Fruit fly (Drosophila melanogaster) whole organism, prepupa: Measurements from ENCODE around the gene unc-4.

Experiments
- CG10669 ChIP-seq: fragments of 200-800 bp; sonication (Bioruptor generic); optimal IDR thresholded peaks from 3 replicates; lab custom pipeline; 2018; ENCODE audit warnings: missing biosample characterization, mild to moderate bottlenecking, missing genetic modification characterization, moderate library complexity
- CG11762 ChIP-seq: fragments of 200-800 bp; sonication (Bioruptor generic); optimal IDR thresholded peaks from 3 replicates; lab custom pipeline; 2016; ENCODE audit warnings: missing biosample characterization, missing genetic modification characterization; ENCODE audit not compliant: insufficient read depth
- CG15336 ChIP-seq: fragments of 200-800 bp; sonication (Bioruptor generic); IDR thresholded peaks from 2 replicates; pipeline ENCODE4 v1.3.6; 2022; ENCODE audit warnings: missing biosample characterization, missing genetic modification characterization
- CG16779 ChIP-seq: fragments of 200-800 bp; sonication (Bioruptor generic); optimal IDR thresholded peaks from 3 replicates; lab custom pipeline; 2017; ENCODE audit warnings: missing biosample characterization, mild to moderate bottlenecking, missing genetic modification characterization
- CG3032 ChIP-seq: fragments of 200-800 bp; optimal IDR thresholded peaks from 2 replicates; lab custom pipeline; 2019; ENCODE audit warnings: missing biosample characterization, mild to moderate bottlenecking, missing genetic modification characterization, moderate library complexity
- CG31627 ChIP-seq: fragments of 200-800 bp; sonication (Bioruptor generic); optimal IDR thresholded peaks from 3 replicates; lab custom pipeline; 2016; ENCODE audit warnings: missing biosample characterization, missing genetic modification characterization
- CG32006 ChIP-seq: fragments of 200-800 bp; sonication (Bioruptor generic); optimal IDR thresholded peaks from 3 replicates; lab custom pipeline; 2017; ENCODE audit warnings: missing biosample characterization, mild to moderate bottlenecking, missing genetic modification characterization
- CG3919 ChIP-seq: fragments of 200-800 bp; sonication (Bioruptor generic); optimal IDR thresholded peaks from 3 replicates; lab custom pipeline; 2016; ENCODE audit warnings: missing biosample characterization, missing genetic modification characterization
- CG4318 ChIP-seq: fragments of 200-800 bp; sonication (Bioruptor generic); optimal IDR thresholded peaks from 3 replicates; lab custom pipeline; 2017; ENCODE audit warnings: missing biosample characterization, mild to moderate bottlenecking, missing genetic modification characterization
- CG6163 ChIP-seq: fragments of 200-800 bp; sonication (Bioruptor generic); IDR thresholded peaks from 3 replicates; pipeline ENCODE4 v1.3.6; 2022; ENCODE audit warnings: missing biosample characterization, missing genetic modification characterization
- CG6276 ChIP-seq: fragments of 200-800 bp; sonication (Bioruptor generic); optimal IDR thresholded peaks from 2 replicates; lab custom pipeline; 2017; ENCODE audit warnings: missing biosample characterization, mild to moderate bottlenecking, missing genetic modification characterization
- CG6792 ChIP-seq: fragments of 200-800 bp; sonication (Bioruptor generic); optimal IDR thresholded peaks from 3 replicates; lab custom pipeline; 2016; ENCODE audit warnings: missing biosample characterization, missing genetic modification characterization
- CG6808 ChIP-seq: fragments of 200-800 bp; sonication (Bioruptor generic); optimal IDR thresholded peaks from 3 replicates; lab custom pipeline; 2017; ENCODE audit warnings: missing biosample characterization, missing genetic modification characterization, mild to moderate bottlenecking, moderate library complexity, missing genetic modification reagents
- CG6854 ChIP-seq: fragments of 200-800 bp; sonication (Bioruptor generic); optimal IDR thresholded peaks from 2 replicates; lab custom pipeline; 2017; ENCODE audit warnings: missing biosample characterization, mild to moderate bottlenecking, missing genetic modification characterization
- CG8319 ChIP-seq: fragments of 200-800 bp; sonication (Bioruptor generic); optimal IDR thresholded peaks from 3 replicates; lab custom pipeline; 2016; ENCODE audit warnings: missing biosample characterization, missing genetic modification characterization
- CG9139 ChIP-seq: fragments of 200-800 bp; sonication (Bioruptor generic); optimal IDR thresholded peaks from 3 replicates; lab custom pipeline; 2017; ENCODE audit warnings: missing biosample characterization, mild to moderate bottlenecking, missing genetic modification characterization
- Eip78C ChIP-seq: fragments of 200-800 bp; sonication (Bioruptor generic); peaks from one replicate; lab custom pipeline; 2016; ENCODE audit warnings: missing biosample characterization, missing genetic modification characterization
- Ets21C ChIP-seq: fragments of 200-800 bp; sonication (Bioruptor generic); optimal IDR thresholded peaks from 3 replicates; lab custom pipeline; 2016; ENCODE audit warnings: missing biosample characterization, missing genetic modification characterization
- Gug ChIP-seq: fragments of 200-800 bp; sonication (Bioruptor generic); IDR thresholded peaks from 2 replicates; pipeline ENCODE4 v1.3.6; 2022; ENCODE audit warnings: missing biosample characterization, missing genetic modification characterization
- Hr38 ChIP-seq: sonication (Bioruptor generic); optimal IDR thresholded peaks from 2 replicates; lab custom pipeline; 2016; ENCODE audit warnings: missing biosample characterization, missing genetic modification characterization
- Hr4 ChIP-seq: fragments of 200-800 bp; sonication (Bioruptor generic); optimal IDR thresholded peaks from 3 replicates; lab custom pipeline; 2016; ENCODE audit warnings: missing biosample characterization, missing genetic modification characterization
- Met ChIP-seq: fragments of 200-800 bp; sonication (Bioruptor generic); optimal IDR thresholded peaks from 3 replicates; lab custom pipeline; 2016; ENCODE audit warnings: missing biosample characterization, missing genetic modification characterization
- OdsH ChIP-seq: fragments of 200-800 bp; sonication (Bioruptor generic); optimal IDR thresholded peaks from 3 replicates; lab custom pipeline; 2016; ENCODE audit warnings: missing biosample characterization, missing genetic modification characterization
- Smox ChIP-seq: fragments of 200-800 bp; sonication (Bioruptor generic); optimal IDR thresholded peaks from 3 replicates; lab custom pipeline; 2016; ENCODE audit warnings: missing biosample characterization, missing genetic modification characterization
- Sox102F ChIP-seq: fragments of 200-800 bp; sonication (Bioruptor generic); optimal IDR thresholded peaks from 2 replicates; lab custom pipeline; 2016; ENCODE audit warnings: missing biosample characterization, mild to moderate bottlenecking, missing genetic modification characterization
- Sox14 ChIP-seq: fragments of 200-800 bp; sonication (Bioruptor generic); optimal IDR thresholded peaks from 3 replicates; lab custom pipeline; 2016; ENCODE audit warnings: missing biosample characterization, missing genetic modification characterization
- Sox15 ChIP-seq: fragments of 200-800 bp; sonication (Bioruptor generic); optimal IDR thresholded peaks from 3 replicates; lab custom pipeline; 2016; ENCODE audit warnings: missing biosample characterization, missing genetic modification characterization
- achi ChIP-seq: fragments of 200-800 bp; sonication (Bioruptor generic); optimal IDR thresholded peaks from 3 replicates; lab custom pipeline; 2016; ENCODE audit warnings: missing biosample characterization, missing genetic modification characterization
- eg ChIP-seq: fragments of 200-800 bp; sonication (Bioruptor generic); IDR thresholded peaks from 3 replicates; pipeline ENCODE4 v1.3.6; 2022; ENCODE audit warnings: missing biosample characterization, missing genetic modification characterization
- esn ChIP-seq: fragments of 200-800 bp; sonication (Bioruptor generic); optimal IDR thresholded peaks from 2 replicates; lab custom pipeline; 2016; ENCODE audit warnings: missing biosample characterization, mild to moderate bottlenecking, missing genetic modification characterization, moderate library complexity
- fd59A ChIP-seq: fragments of 200-800 bp; sonication (Bioruptor generic); optimal IDR thresholded peaks from 2 replicates; lab custom pipeline; 2017; ENCODE audit warnings: missing biosample characterization, mild to moderate bottlenecking, missing genetic modification characterization, missing genetic modification reagents
- fd85E ChIP-seq: fragments of 200-800 bp; sonication (Bioruptor generic); optimal IDR thresholded peaks from 3 replicates; lab custom pipeline; 2016; ENCODE audit warnings: missing biosample characterization, missing genetic modification characterization
- fkh ChIP-seq: fragments of 200-800 bp; sonication (Bioruptor generic); optimal IDR thresholded peaks from 3 replicates; lab custom pipeline; 2017; ENCODE audit warnings: missing biosample characterization, mild to moderate bottlenecking, missing genetic modification characterization, moderate library complexity
- lz ChIP-seq: fragments of 200-800 bp; sonication (Bioruptor generic); optimal IDR thresholded peaks from 3 replicates; lab custom pipeline; 2016; ENCODE audit warnings: missing biosample characterization, missing genetic modification characterization
- net ChIP-seq: fragments of 200-800 bp; sonication (Bioruptor generic); optimal IDR thresholded peaks from 3 replicates; lab custom pipeline; 2016; ENCODE audit warnings: missing biosample characterization, missing genetic modification characterization
- pdm3 ChIP-seq: fragments of 200-800 bp; sonication (Bioruptor generic); optimal IDR thresholded peaks from 3 replicates; lab custom pipeline; 2016; ENCODE audit warnings: missing biosample characterization, missing genetic modification characterization
- salr ChIP-seq, 2 experiments: fragments of 200-800 bp; sonication (Bioruptor generic); optimal IDR thresholded peaks; 3 replicates each; lab custom pipeline; 2016 to 2018; ENCODE audit warnings: missing biosample characterization in 2 of 2, missing genetic modification characterization in 2 of 2, mild to moderate bottlenecking in 1 of 2
- topi ChIP-seq: fragments of 200-800 bp; sonication (Bioruptor generic); optimal IDR thresholded peaks from 3 replicates; lab custom pipeline; 2016; ENCODE audit warnings: missing biosample characterization, missing genetic modification characterization
- vri ChIP-seq: fragments of 200-800 bp; sonication (Bioruptor generic); optimal IDR thresholded peaks from 3 replicates; lab custom pipeline; 2016; ENCODE audit warnings: missing biosample characterization, mild to moderate bottlenecking, missing genetic modification characterization

The unc-4 gene

DNA sequence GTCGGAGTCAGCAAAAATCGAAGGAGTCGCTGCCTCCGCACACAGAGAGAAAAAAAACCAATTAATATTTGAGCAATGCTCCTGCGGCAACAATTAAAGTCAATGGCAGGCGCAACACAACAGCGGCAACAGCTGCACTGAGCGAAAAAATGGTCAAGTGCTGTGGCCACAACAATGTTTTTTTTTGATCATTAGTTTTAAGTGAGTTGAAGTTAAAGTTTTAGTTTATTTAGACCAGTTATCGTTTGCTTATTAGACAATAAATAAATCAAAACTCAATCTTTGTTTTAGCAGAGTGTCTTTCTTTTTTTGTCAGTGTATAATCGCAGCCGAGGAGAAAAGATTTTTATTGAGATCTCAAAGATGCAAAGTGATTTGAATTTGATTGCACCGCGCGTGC lies 7.8 kb upstream of the unc-4 start (continued):
- peak; percentile 79 for TF ChIP-seq OdsH (GFP tag; lab: Kevin White, UChicago)
- peak; percentile 60 for TF ChIP-seq Ets21C (GFP tag; lab: Kevin White, UChicago)
- TF ChIP-seq esn (GFP tag; lab: Kevin White, UChicago) = peak; percentile 79
- TF ChIP-seq salr (GFP tag; optimal IDR thresholded peaks at IDR 0.05; lab: Kevin White, UChicago) = peak in 1 of 2 experiments; percentile 19
- TF ChIP-seq CG3032 (tag; lab: Kevin White, UChicago) = peak; percentile 31
- peak; percentile 44 for TF ChIP-seq CG6792
- peak; percentile 51 for TF ChIP-seq CG6808 (GFP tag; lab: Kevin White, UChicago)
- no peak for TF ChIP-seq Hr38 (GFP tag; lab: Kevin White, UChicago)
- TF ChIP-seq CG15336 (GFP tag; lab: Robert Waterston, UW) = no peak
- peak; percentile 45 for TF ChIP-seq pdm3 (GFP tag; lab: Kevin White, UChicago)
- TF ChIP-seq CG6163 (GFP tag; lab: Robert Waterston, UW) = peak; percentile 46; the same call in 1 of the 3 replicates
- no peak for TF ChIP-seq fd85E (GFP tag; lab: Kevin White, UChicago)
- peak; percentile 68 for TF ChIP-seq Smox (GFP tag; lab: Kevin White, UChicago)
- peak; percentile 11 for TF ChIP-seq net (GFP tag; lab: Kevin White, UChicago)
- no peak for TF ChIP-seq CG4318 (GFP tag; lab: Kevin White, UChicago)
- no peak for TF ChIP-seq CG16779 (tag; lab: Kevin White, UChicago)

DNA sequence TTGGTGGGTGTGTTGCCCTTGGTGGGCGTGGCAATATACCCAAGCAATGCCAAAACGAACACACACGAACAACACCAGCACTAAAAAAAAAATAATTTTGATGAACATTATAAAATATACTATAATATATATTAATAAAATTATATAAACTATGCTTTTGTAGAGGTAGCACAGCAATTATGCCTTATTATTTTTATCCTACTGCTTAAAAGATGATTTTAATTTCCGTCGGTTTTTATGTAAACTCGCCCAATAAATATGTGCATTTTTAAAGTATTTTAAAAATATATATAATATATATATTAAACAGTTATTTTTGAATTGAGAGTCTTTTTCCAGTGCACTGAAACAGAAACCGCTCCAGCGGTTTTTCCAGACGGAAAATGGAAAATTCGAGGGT lies 6.1 kb upstream of the unc-4 start:
- TF ChIP-seq CG31627 (no peak), achi (GFP tag; lab: Kevin White, UChicago) (no peak), eg (no peak), Eip78C (no peak), CG11762 (GFP tag; lab: Kevin White, UChicago) (no peak), salr (GFP tag; optimal IDR thresholded peaks at IDR 0.05; lab: Kevin White, UChicago) (no peak), Hr4 (GFP tag; lab: Kevin White, UChicago) (no peak), CG6808 (GFP tag; lab: Kevin White, UChicago) (no peak), Sox102F (no peak), CG6276 (GFP tag; lab: Kevin White, UChicago) (no peak), lz (no peak), net (GFP tag; lab: Kevin White, UChicago) (no peak), fkh (no peak), fd85E (GFP tag; lab: Kevin White, UChicago) (no peak), fd59A (GFP tag; lab: Kevin White, UChicago) (no peak), vri (GFP tag; lab: Kevin White, UChicago) (no peak), CG6163 (GFP tag; lab: Robert Waterston, UW) (no peak), CG9139 (GFP tag; lab: Kevin White, UChicago) (no peak), topi (no peak), OdsH (GFP tag; lab: Kevin White, UChicago) (no peak)

DNA sequence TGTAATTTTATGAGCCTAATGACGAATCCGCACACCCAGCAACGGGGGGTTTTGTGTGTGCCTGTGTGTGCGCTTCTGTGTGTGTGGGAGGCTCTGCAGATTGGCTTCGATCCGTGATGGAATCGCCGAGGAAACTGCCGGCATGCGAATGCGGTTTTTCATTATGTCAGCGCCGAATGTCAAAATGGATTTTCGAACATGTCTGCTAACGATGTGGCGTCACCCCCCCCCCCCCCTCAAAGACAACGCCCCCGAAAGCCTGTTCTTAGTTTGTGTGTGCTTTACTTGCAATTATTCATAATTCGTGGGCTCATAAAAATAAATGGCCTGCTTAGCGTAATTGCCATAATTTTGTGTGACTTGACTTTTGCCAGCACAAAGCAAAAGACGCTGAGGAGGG lies 4.7 kb upstream of the unc-4 start:
- TF ChIP-seq fd59A (GFP tag; lab: Kevin White, UChicago) = no peak
- no peak for TF ChIP-seq pdm3 (GFP tag; lab: Kevin White, UChicago)
- TF ChIP-seq Gug (GFP tag; lab: Robert Waterston, UW) = no peak
- TF ChIP-seq vri (GFP tag; lab: Kevin White, UChicago) = no peak
- no peak for TF ChIP-seq CG32006 (GFP tag; lab: Kevin White, UChicago)
- TF ChIP-seq net (GFP tag; lab: Kevin White, UChicago) = no peak
- TF ChIP-seq Sox15 = no peak
- no peak for TF ChIP-seq CG15336 (GFP tag; lab: Robert Waterston, UW)
- TF ChIP-seq CG10669 = no peak
- TF ChIP-seq CG8319 (GFP tag; lab: Kevin White, UChicago) = no peak
- TF ChIP-seq topi = no peak
- no peak for TF ChIP-seq CG16779 (tag; lab: Kevin White, UChicago)
- TF ChIP-seq fd85E (GFP tag; lab: Kevin White, UChicago) = no peak
- TF ChIP-seq CG3919 (GFP tag; lab: Kevin White, UChicago) = no peak
- TF ChIP-seq lz = no peak
- TF ChIP-seq CG6854 (GFP tag; lab: Kevin White, UChicago) = no peak
- TF ChIP-seq achi (GFP tag; lab: Kevin White, UChicago) = no peak
- no peak for TF ChIP-seq Met (GFP tag; lab: Kevin White, UChicago)
- no peak for TF ChIP-seq Sox14 (GFP tag; lab: Kevin White, UChicago)
- TF ChIP-seq salr (GFP tag; optimal IDR thresholded peaks at IDR 0.05; lab: Kevin White, UChicago) = no peak
- TF ChIP-seq, all 60 proteins: peak for 0
